Fruit fly (Drosophila melanogaster) whole organism, embryonic: ENCODE measurements around the gene mthl8.

Experiments
- CG10321 ChIP-seq: fragments of 200-800 bp; sonication (Bioruptor generic); IDR thresholded peaks from 2 replicates; pipeline ENCODE4 v1.3.6; 2022; ENCODE audit warnings: missing biosample characterization, missing genetic modification characterization
- CG10431 ChIP-seq: fragments of 200-800 bp; sonication (Bioruptor generic); optimal IDR thresholded peaks from 3 replicates; lab custom pipeline; 2018; ENCODE audit warnings: missing biosample characterization, mild to moderate bottlenecking, missing genetic modification characterization
- CG14860 ChIP-seq: fragments of 200-800 bp; sonication (Bioruptor generic); IDR thresholded peaks from 3 replicates; pipeline ENCODE4 v1.3.6; 2022; ENCODE audit warnings: missing biosample characterization, missing genetic modification characterization; ENCODE audit not compliant: partially characterized antibody
- CG1602 ChIP-seq: fragments of 200-800 bp; sonication (Bioruptor generic); optimal IDR thresholded peaks from 3 replicates; lab custom pipeline; 2016; ENCODE audit warnings: missing biosample characterization, missing genetic modification characterization
- CG17568 ChIP-seq: fragments of 200-800 bp; sonication (Bioruptor generic); optimal IDR thresholded peaks from 2 replicates; lab custom pipeline; 2018; ENCODE audit warnings: missing biosample characterization, mild to moderate bottlenecking, missing genetic modification characterization, moderate library complexity
- CG17802 ChIP-seq: fragments of 200-800 bp; sonication (Bioruptor generic); optimal IDR thresholded peaks from 2 replicates; lab custom pipeline; 2018; ENCODE audit warnings: missing biosample characterization, mild to moderate bottlenecking, missing genetic modification characterization, moderate library complexity
- CG2199 ChIP-seq: fragments of 200-800 bp; sonication (Bioruptor generic); IDR thresholded peaks from 3 replicates; pipeline ENCODE4 v1.3.6; 2022; ENCODE audit warnings: missing biosample characterization, missing genetic modification characterization
- CG2678 ChIP-seq: fragments of 200-800 bp; sonication (Bioruptor generic); optimal IDR thresholded peaks from 3 replicates; lab custom pipeline; 2019; ENCODE audit warnings: missing biosample characterization, mild to moderate bottlenecking, missing genetic modification characterization, moderate library complexity
- CG3163 ChIP-seq: fragments of 200-800 bp; sonication (Bioruptor generic); optimal IDR thresholded peaks from 3 replicates; lab custom pipeline; 2016; ENCODE audit warnings: missing biosample characterization, missing genetic modification characterization
- CG33557 ChIP-seq: fragments of 200-800 bp; sonication (Bioruptor generic); optimal IDR thresholded peaks from 2 replicates; lab custom pipeline; 2019; ENCODE audit warnings: missing biosample characterization, mild to moderate bottlenecking, missing genetic modification characterization, moderate library complexity
- CG34376 ChIP-seq: fragments of 200-800 bp; sonication (Bioruptor generic); optimal IDR thresholded peaks from 2 replicates; lab custom pipeline; 2018; ENCODE audit warnings: missing biosample characterization, mild to moderate bottlenecking, missing genetic modification characterization
- CG6254 ChIP-seq: fragments of 200-800 bp; sonication (Bioruptor generic); optimal IDR thresholded peaks from 3 replicates; lab custom pipeline; 2017; ENCODE audit warnings: mild to moderate bottlenecking, missing biosample characterization, missing genetic modification reagents, missing genetic modification characterization
- CG7372 ChIP-seq: fragments of 200-800 bp; sonication (Bioruptor generic); IDR thresholded peaks from 2 replicates; pipeline ENCODE4 v1.3.6; 2022; ENCODE audit warnings: missing biosample characterization, missing genetic modification characterization
- CG8765 ChIP-seq: fragments of 200-800 bp; sonication (Bioruptor generic); IDR thresholded peaks from 2 replicates; pipeline ENCODE4 v1.3.6; 2022; ENCODE audit warnings: missing biosample characterization, missing genetic modification characterization
- CkIIα-i1 ChIP-seq: fragments of 200-800 bp; sonication (Bioruptor generic); IDR thresholded peaks from 2 replicates; pipeline ENCODE4 v1.3.6; 2022; ENCODE audit warnings: missing biosample characterization, missing genetic modification characterization
- Dfd ChIP-seq, 2 experiments: fragments of >200 bp; optimal IDR thresholded peaks; 2 replicates each; lab custom pipeline; 2017; ENCODE audit warnings: missing biosample characterization in 2 of 2, missing genetic modification characterization in 2 of 2
- Eip74EF ChIP-seq, 2 experiments: fragments of 200-800 bp in 1 of 2; fragments of >200 bp in 1 of 2; sonication (Bioruptor generic) in 1 of 2; optimal IDR thresholded peaks; 2 replicates each; lab custom pipeline; 2017 to 2019; ENCODE audit warnings: missing biosample characterization in 2 of 2, missing genetic modification characterization in 2 of 2, mild to moderate bottlenecking in 1 of 2, moderate library complexity in 1 of 2
- Gug ChIP-seq: fragments of 200-800 bp; sonication (Bioruptor generic); IDR thresholded peaks from 4 replicates; pipeline ENCODE4 v1.3.6; 2022; ENCODE audit warnings: missing biosample characterization, missing genetic modification characterization
- Hr78 ChIP-seq, 2 experiments: fragments of 200-800 bp in 1 of 2; fragments of >200 bp in 1 of 2; sonication (Bioruptor generic) in 1 of 2; optimal IDR thresholded peaks; 2 replicates each; lab custom pipeline; 2017 to 2019; ENCODE audit warnings: missing biosample characterization in 2 of 2, missing genetic modification characterization in 2 of 2, mild to moderate bottlenecking in 1 of 2, moderate library complexity in 1 of 2
- cad ChIP-seq: fragments of >200 bp; optimal IDR thresholded peaks from 2 replicates; lab custom pipeline; 2017; ENCODE audit warnings: missing biosample characterization, missing genetic modification characterization
- chinmo ChIP-seq: fragments of 200-800 bp; sonication (Bioruptor generic); IDR thresholded peaks from 4 replicates; pipeline ENCODE4 v1.3.6; 2022; ENCODE audit warnings: missing biosample characterization, missing genetic modification characterization; ENCODE audit not compliant: partially characterized antibody
- corto ChIP-seq: fragments of 200-800 bp; sonication (Bioruptor generic); optimal IDR thresholded peaks from 2 replicates; lab custom pipeline; 2016; ENCODE audit warnings: missing biosample characterization, mild to moderate bottlenecking, missing genetic modification characterization, moderate library complexity
- cwo ChIP-seq: fragments of 200-800 bp; sonication (Bioruptor generic); optimal IDR thresholded peaks from 3 replicates; lab custom pipeline; 2017; ENCODE audit warnings: missing biosample characterization, missing genetic modification characterization, mild to moderate bottlenecking, moderate library complexity, missing genetic modification reagents
- eve ChIP-seq, 2 experiments: fragments of >200 bp; optimal IDR thresholded peaks; 2 replicates each; lab custom pipeline; 2017; ENCODE audit warnings: missing biosample characterization in 2 of 2, missing genetic modification characterization in 2 of 2
- fd96Cb ChIP-seq: fragments of 200-800 bp; sonication (Bioruptor generic); optimal IDR thresholded peaks from 2 replicates; lab custom pipeline; 2018; ENCODE audit warnings: missing biosample characterization, mild to moderate bottlenecking, missing genetic modification characterization, moderate library complexity
- insv ChIP-seq, 2 experiments: fragments of 200-800 bp; sonication (Bioruptor generic); optimal IDR thresholded peaks; 3 replicates each; lab custom pipeline; 2016 to 2018; ENCODE audit warnings: missing biosample characterization in 2 of 2, missing genetic modification characterization in 2 of 2
- lab ChIP-seq: fragments of 200-800 bp; sonication (Bioruptor generic); optimal IDR thresholded peaks from 3 replicates; lab custom pipeline; 2017; ENCODE audit warnings: missing biosample characterization, missing genetic modification characterization, mild to moderate bottlenecking, moderate library complexity, missing genetic modification reagents
- mirr ChIP-seq: fragments of 200-800 bp; sonication (Bioruptor generic); optimal IDR thresholded peaks from 3 replicates; lab custom pipeline; 2018; ENCODE audit warnings: missing biosample characterization, mild to moderate bottlenecking, missing genetic modification characterization
- mld ChIP-seq: fragments of 200-800 bp; sonication (Bioruptor generic); IDR thresholded peaks from 3 replicates; pipeline ENCODE4 v1.3.6; 2022; ENCODE audit warnings: missing biosample characterization, missing genetic modification characterization; ENCODE audit not compliant: partially characterized antibody
- otp ChIP-seq: fragments of 200-800 bp; sonication (Bioruptor generic); IDR thresholded peaks from 3 replicates; pipeline ENCODE4, ENCODE4 v1.3.6; 2022; ENCODE audit warnings: missing biosample characterization, missing genetic modification characterization
- prd ChIP-seq, 3 experiments: fragments of >200 bp in 2 of 3; fragments of 200-800 bp in 1 of 3; sonication (Bioruptor generic) in 1 of 3; optimal IDR thresholded peaks in 2 of 3; IDR thresholded peaks in 1 of 3; 2 replicates in 2 of 3; 3 replicates in 1 of 3; pipeline versions ENCODE4 v1.3.6 to Lab custom; 2017 to 2022; ENCODE audit warnings: missing biosample characterization in 1 of 3, missing genetic modification characterization in 1 of 3
- sens ChIP-seq: fragments of 200-800 bp; sonication (Bioruptor generic); peaks from one replicate; lab custom pipeline; 2016; ENCODE audit warnings: missing biosample characterization, missing genetic modification characterization
- twi ChIP-seq: fragments of 200-800 bp; optimal IDR thresholded peaks from 2 replicates; lab custom pipeline; 2019; ENCODE audit warnings: missing biosample characterization, mild to moderate bottlenecking, missing genetic modification characterization, moderate library complexity

Gene mthl8

DNA sequence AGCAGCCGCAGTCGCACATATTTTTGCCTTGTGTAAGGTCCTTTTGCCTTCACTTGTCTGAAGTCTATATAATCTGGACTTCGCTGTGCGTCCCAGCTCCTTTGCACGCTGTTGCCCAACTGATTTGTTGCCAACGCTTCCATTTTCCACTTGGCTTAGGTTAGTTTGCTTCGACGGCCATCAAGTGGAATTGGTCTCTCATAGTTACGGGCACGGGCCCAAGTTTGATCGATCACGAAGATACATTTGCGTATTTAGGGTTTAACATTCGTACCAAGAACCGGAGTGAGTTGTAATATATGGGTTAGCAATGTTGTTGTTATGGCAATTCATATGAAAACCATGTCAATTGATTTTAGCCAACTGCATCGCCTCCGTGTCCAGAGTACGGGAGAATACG, 32.4 kb downstream of the mthl8 start, which contains the start of gene CG43149:
Gene CG43149, minus strand, starts transcription at position 101 of the 400 bp plus-strand sequence.
- TF ChIP-seq CG17802 (tag; lab: Kevin White, UChicago) = no peak
- no peak for TF ChIP-seq CG14860 (GFP tag; lab: Robert Waterston, UW)
- TF ChIP-seq lab (GFP tag; lab: Kevin White, UChicago) = no peak
- no peak for TF ChIP-seq corto (GFP tag; lab: Kevin White, UChicago)
- no peak for TF ChIP-seq Eip74EF (GFP tag; optimal IDR thresholded peaks at IDR 0.05; lab: Kevin White, UChicago)
- TF ChIP-seq insv (GFP tag; optimal IDR thresholded peaks at IDR 0.05; lab: Kevin White, UChicago) = no peak

DNA sequence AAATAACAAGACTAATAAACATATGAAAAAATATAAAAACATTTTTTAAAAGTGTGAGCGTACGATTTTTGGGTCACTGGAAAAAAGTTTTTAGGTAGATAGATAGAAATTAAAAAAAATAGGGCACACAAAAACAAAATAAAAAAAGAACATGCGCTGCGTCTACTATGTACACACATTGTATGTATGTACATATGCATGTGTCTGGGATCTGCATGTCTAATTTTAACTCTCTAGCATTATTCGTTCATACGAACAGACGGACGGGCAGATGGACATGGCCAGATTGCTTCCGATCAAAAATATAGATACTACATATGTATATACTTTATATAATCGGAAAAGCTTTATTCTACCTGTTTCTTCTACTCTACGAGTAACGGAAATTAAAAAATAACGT, 34.3 kb downstream of the mthl8 start:
- TF ChIP-seq twi (tag; lab: Kevin White, UChicago) (peak; percentile 86), chinmo (GFP tag; lab: Robert Waterston, UW) (0 out of 4 replicates have a peak, but pooled peaks have one; percentile 43), sens (GFP tag; lab: Kevin White, UChicago) (peak; percentile 71), CkIIα-i1 (GFP tag; lab: Robert Waterston, UW) (no peak), Gug (GFP tag; lab: Robert Waterston, UW) (no peak), Dfd (GFP tag; optimal IDR thresholded peaks at IDR 0.05; lab: Kevin White, UChicago) (no peak), CG6254 (GFP tag; lab: Kevin White, UChicago) (no peak), CG10431 (GFP tag; lab: Kevin White, UChicago) (peak; percentile 20)
- TF ChIP-seq, all 482 proteins: peak for 4

- TF ChIP-seq CG8765 (GFP tag; lab: Robert Waterston, UW) (no peak), CG10321 (no peak), cwo (GFP tag; lab: Kevin White, UChicago) (peak; percentile 51), CG33557 (peak; percentile 11), chinmo (GFP tag; lab: Robert Waterston, UW) (0 out of 4 replicates have a peak, but pooled peaks have one; percentile 35), CG2199 (GFP tag; lab: Robert Waterston, UW) (peak; percentile 78; the same call in 2 of the 3 replicates), CG7372 (GFP tag; lab: Robert Waterston, UW) (no peak), CG17568 (GFP tag; lab: Kevin White, UChicago) (no peak), mirr (GFP tag; lab: Kevin White, UChicago) (no peak), otp (no peak), Hr78 (GFP tag; optimal IDR thresholded peaks at IDR 0.05; lab: Kevin White, UChicago) (peak in 1 of 2 experiments; percentile 52), fd96Cb (tag; lab: Kevin White, UChicago) (no peak), CG3163 (no peak), prd (optimal IDR thresholded peaks at IDR 0.05; lab: Kevin White, UChicago) (no peak), prd (GFP tag; IDR thresholded peaks at IDR 0.05; lab: Robert Waterston, UW) (no peak), mld (peak; percentile 30; the same call in 1 of the 3 replicates), eve (GFP tag; optimal IDR thresholded peaks at IDR 0.05; lab: Kevin White, UChicago) (peak in 1 of 2 experiments; percentile 32), CG2678 (tag; lab: Kevin White, UChicago) (no peak), CG34376 (GFP tag; lab: Kevin White, UChicago) (peak; percentile 18)
These were observed 35.4 kb downstream of the mthl8 start for dm6 chr3L:57638-58037.

DNA sequence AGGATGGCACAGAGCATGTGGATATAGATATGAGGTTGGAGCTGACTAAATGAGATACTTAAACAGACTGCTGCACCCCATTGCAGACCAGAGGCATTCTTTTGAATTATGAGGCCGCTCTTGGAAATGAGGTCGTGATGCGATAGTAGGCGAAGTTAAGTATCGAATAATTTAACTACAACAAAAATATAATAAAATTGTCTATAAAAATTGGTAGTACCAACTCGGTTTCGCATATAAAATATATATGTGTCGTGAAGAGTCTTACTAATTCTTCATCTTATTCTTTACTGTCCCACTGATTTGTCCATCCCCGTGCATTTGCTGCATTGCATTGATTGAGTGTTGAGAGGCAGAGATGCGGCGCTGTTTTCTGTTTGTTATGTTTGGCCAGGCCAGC, 37.8 kb downstream of the mthl8 start:
- TF ChIP-seq CG1602 (GFP tag; lab: Kevin White, UChicago) = no peak
- peak; percentile 5 for TF ChIP-seq cad (GFP tag; lab: Kevin White, UChicago)
